Fruit fly (Drosophila melanogaster) whole organism: Measurements from ENCODE around the gene Nek2.

Experiments used
- CG8478 ChIP-seq: fragments of >200 bp; optimal IDR thresholded peaks from 2 replicates; lab custom pipeline; 2018; ENCODE audit warnings: inconsistent platforms
- Dll ChIP-seq: fragments of >200 bp; optimal IDR thresholded peaks from 2 replicates; lab custom pipeline; 2017
- EcR ChIP-seq, 2 experiments: fragments of >200 bp; optimal IDR thresholded peaks; 2 replicates each; lab custom pipeline; 2017; ENCODE audit warnings: missing biosample characterization in 2 of 2, missing genetic modification characterization in 2 of 2, missing genetic modification reagents in 2 of 2
- pan ChIP-seq: fragments of >200 bp; optimal IDR thresholded peaks from 2 replicates; lab custom pipeline; 2017
- psq ChIP-seq: fragments of >200 bp; optimal IDR thresholded peaks from 2 replicates; lab custom pipeline; 2017
- usp ChIP-seq: fragments of >200 bp; optimal IDR thresholded peaks from 2 replicates; lab custom pipeline; 2017; ENCODE audit warnings: missing biosample characterization, missing genetic modification characterization, mixed read lengths

Nek2 gene

dm6 chrX:7891596-7892538, at the start of gene Nek2:
TSS of gene Nek2 (minus strand) at chrX:7891646.
- no peak for TF ChIP-seq Dll (lab: Kevin White, UChicago)
- no peak for TF ChIP-seq CG8478 (lab: Kevin White, UChicago)
- no peak for TF ChIP-seq pan

- TF ChIP-seq CG8478 (lab: Kevin White, UChicago) = no peak
- TF ChIP-seq usp (GFP tag; lab: Kevin White, UChicago) = no peak
- no peak for TF ChIP-seq pan
- no peak for TF ChIP-seq EcR (GFP tag; optimal IDR thresholded peaks at IDR 0.05; lab: Kevin White, UChicago)
Observed at dm6 chrX:7938482-7938804, 47.0 kb upstream of the Nek2 start.

- TF ChIP-seq CG8478 (lab: Kevin White, UChicago) (peak; percentile 34), Dll (lab: Kevin White, UChicago) (no peak), EcR (GFP tag; optimal IDR thresholded peaks at IDR 0.05; lab: Kevin White, UChicago) (peak in 1 of 2 experiments; percentile 91)
Observed at dm6 chrX:7937588-7938481, 46.4 kb upstream of the Nek2 start.

- no peak for TF ChIP-seq CG8478 (lab: Kevin White, UChicago)
- TF ChIP-seq Dll (lab: Kevin White, UChicago) = no peak
- TF ChIP-seq pan = no peak
- no peak for TF ChIP-seq usp (GFP tag; lab: Kevin White, UChicago)
- no peak for TF ChIP-seq EcR (GFP tag; optimal IDR thresholded peaks at IDR 0.05; lab: Kevin White, UChicago)
- TF ChIP-seq psq = no peak
Observed at dm6 chrX:7935798-7936572, 44.5 kb upstream of the Nek2 start, which contains the start of gene Ubr3. TSS of gene Ubr3 (plus strand) at chrX:7935896.

dm6 chrX:7934679-7935078, 43.2 kb upstream of the Nek2 start, which contains the start of gene RpS14b:
TSS of gene RpS14b (plus strand) at chrX:7934898.
- TF ChIP-seq CG8478 (lab: Kevin White, UChicago) (no peak), EcR (GFP tag; optimal IDR thresholded peaks at IDR 0.05; lab: Kevin White, UChicago) (no peak), usp (GFP tag; lab: Kevin White, UChicago) (no peak), Dll (lab: Kevin White, UChicago) (no peak), pan (no peak), psq (no peak)

dm6 chrX:7933210-7933915, 41.9 kb upstream of the Nek2 start, which contains the start of the genes Dhdds and RpS14a:
TSS of gene Dhdds (minus strand) at chrX:7933351.
TSS of gene RpS14a (plus strand) at chrX:7933742.
- TF ChIP-seq CG8478 (lab: Kevin White, UChicago) (no peak), psq (no peak), pan (no peak), Dll (lab: Kevin White, UChicago) (no peak), EcR (GFP tag; optimal IDR thresholded peaks at IDR 0.05; lab: Kevin White, UChicago) (no peak), usp (GFP tag; lab: Kevin White, UChicago) (no peak)

- TF ChIP-seq EcR (GFP tag; optimal IDR thresholded peaks at IDR 0.05; lab: Kevin White, UChicago) (no peak), psq (no peak), CG8478 (lab: Kevin White, UChicago) (no peak), Dll (lab: Kevin White, UChicago) (no peak), usp (GFP tag; lab: Kevin White, UChicago) (no peak), pan (no peak)
Observed at dm6 chrX:7931028-7931549, 39.6 kb upstream of the Nek2 start, which contains the start of gene mahe. TSS of gene mahe (minus strand) at chrX:7931382.

dm6 chrX:7930236-7931027, 39.0 kb upstream of the Nek2 start:
- TF ChIP-seq Dll (lab: Kevin White, UChicago) (peak; percentile 84), usp (GFP tag; lab: Kevin White, UChicago) (no peak), EcR (GFP tag; optimal IDR thresholded peaks at IDR 0.05; lab: Kevin White, UChicago) (no peak), CG8478 (lab: Kevin White, UChicago) (peak; percentile 0), pan (no peak), psq (no peak)

dm6 chrX:7924913-7925312, 33.5 kb upstream of the Nek2 start:
- TF ChIP-seq Dll (lab: Kevin White, UChicago) (no peak), pan (no peak), EcR (GFP tag; optimal IDR thresholded peaks at IDR 0.05; lab: Kevin White, UChicago) (no peak), CG8478 (lab: Kevin White, UChicago) (no peak)

dm6 chrX:7923063-7923462, 31.6 kb upstream of the Nek2 start:
- TF ChIP-seq pan (no peak), Dll (lab: Kevin White, UChicago) (no peak), psq (no peak), EcR (GFP tag; optimal IDR thresholded peaks at IDR 0.05; lab: Kevin White, UChicago) (no peak), usp (GFP tag; lab: Kevin White, UChicago) (no peak), CG8478 (lab: Kevin White, UChicago) (no peak)
